Worm (Caenorhabditis elegans): ENCODE data around the gene T06C12.9.

DNA sequence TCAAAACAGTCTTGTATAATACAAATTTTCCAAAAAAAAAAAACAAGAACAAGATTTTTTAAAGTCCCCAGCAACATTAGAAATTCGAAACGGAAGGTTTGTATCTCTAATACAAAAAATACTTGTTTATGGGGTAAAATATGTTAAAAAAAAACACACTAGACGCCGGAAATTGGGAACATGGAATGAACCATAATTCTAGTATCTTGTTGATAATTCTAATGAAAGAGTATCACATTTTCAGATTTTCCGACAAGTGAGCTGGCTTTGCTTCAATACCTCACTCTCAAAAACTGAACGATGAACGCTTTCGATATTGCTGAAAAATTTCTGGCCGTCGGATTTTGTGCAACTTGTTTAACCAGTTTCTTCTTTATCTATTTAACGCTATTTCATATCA is 11.8 kb upstream of the T06C12.9 start, which contains the start of gene str-60:
- TF ChIP-seq egl-43 (GFP tag; IDR thresholded peaks at IDR 0.05) (no peak), aha-1 (tag) (no peak), ceh-28 (tag; optimal IDR thresholded peaks at IDR 0.05) (no peak), ctbp-1 (GFP tag; IDR thresholded peaks at IDR 0.05) (no peak)

All from whole organism, L4 larva.